Fruit fly (Drosophila melanogaster) whole organism, pupa: Measurements from ENCODE around the gene CG6985.

Experiments used
- CG12605 ChIP-seq: fragments of 200-800 bp; sonication (Bioruptor generic); IDR thresholded peaks from 2 replicates; pipeline ENCODE4 v1.3.6; 2022; ENCODE audit warnings: missing biosample characterization, missing genetic modification characterization
- CG32121 ChIP-seq: fragments of 200-800 bp; sonication (Bioruptor generic); IDR thresholded peaks from 2 replicates; pipeline ENCODE4 v1.3.6; 2022; ENCODE audit warnings: missing biosample characterization, missing genetic modification characterization
- CG9948 ChIP-seq: fragments of 200-800 bp; sonication (Bioruptor generic); optimal IDR thresholded peaks from 2 replicates; lab custom pipeline; 2018; ENCODE audit warnings: missing biosample characterization, mild to moderate bottlenecking, missing genetic modification characterization, moderate library complexity
- Ets98B ChIP-seq: fragments of 200-800 bp; sonication (Bioruptor generic); IDR thresholded peaks from 2 replicates; pipeline ENCODE4 v1.3.6; 2022; ENCODE audit warnings: missing biosample characterization, missing genetic modification characterization
- Pif1A ChIP-seq: fragments of 200-800 bp; sonication (Bioruptor generic); optimal IDR thresholded peaks from 3 replicates; lab custom pipeline; 2016; ENCODE audit warnings: missing biosample characterization, missing genetic modification characterization
- Pif1B ChIP-seq: fragments of 200-800 bp; sonication (Bioruptor generic); optimal IDR thresholded peaks from 3 replicates; lab custom pipeline; 2016; ENCODE audit warnings: missing biosample characterization, missing genetic modification characterization

DNA sequence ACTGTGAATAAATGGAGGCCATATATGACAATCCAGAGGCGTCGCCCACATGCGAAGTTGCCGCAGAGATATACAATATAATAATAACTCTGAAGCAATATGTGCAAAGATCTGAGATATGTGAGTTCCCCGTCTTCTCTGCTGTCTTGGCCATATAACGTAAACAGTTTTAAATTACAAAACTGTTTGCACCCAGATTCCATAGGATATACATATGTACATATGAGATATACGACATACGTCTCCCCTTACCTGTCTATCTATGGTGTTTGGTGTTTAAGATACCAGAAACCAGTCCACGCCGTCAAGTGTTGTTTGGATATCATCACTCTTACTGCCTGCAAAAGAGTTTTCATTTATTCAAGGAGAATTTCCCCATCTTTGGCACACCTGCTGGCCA, 15.3 kb downstream of the CG6985 start:
- no peak for TF ChIP-seq Ets98B (GFP tag; lab: Robert Waterston, UW)
- TF ChIP-seq Pif1B (GFP tag; lab: Kevin White, UChicago) = no peak
- TF ChIP-seq Pif1A = no peak
- no peak for TF ChIP-seq CG12605 (GFP tag; lab: Robert Waterston, UW)
- peak; percentile 29; the same call in 1 of the 2 replicates for TF ChIP-seq CG32121 (GFP tag; lab: Robert Waterston, UW)
- no peak for TF ChIP-seq CG9948 (tag; lab: Kevin White, UChicago)
